Fruit fly (Drosophila melanogaster) whole organism, wandering third instar larva: ENCODE measurements around the gene Nca.

Experiments
- Abd-B ChIP-seq: fragments of >200 bp; optimal IDR thresholded peaks from 2 replicates; lab custom pipeline; 2017; ENCODE audit warnings: missing biosample characterization, missing genetic modification characterization
- CG32264 ChIP-seq: fragments of 200-800 bp; sonication (Bioruptor generic); optimal IDR thresholded peaks from 2 replicates; lab custom pipeline; 2016; ENCODE audit warnings: missing biosample characterization, missing genetic modification characterization
- CG9705 ChIP-seq: fragments of 200-800 bp; sonication (Bioruptor generic); optimal IDR thresholded peaks from 2 replicates; lab custom pipeline; 2018; ENCODE audit warnings: missing biosample characterization, mild to moderate bottlenecking, missing genetic modification characterization
- Dfd ChIP-seq: fragments of >200 bp; optimal IDR thresholded peaks from 2 replicates; lab custom pipeline; 2017; ENCODE audit warnings: missing biosample characterization, missing genetic modification characterization
- GATAd ChIP-seq: sonication (Bioruptor generic); optimal IDR thresholded peaks from 2 replicates; lab custom pipeline; 2016; ENCODE audit warnings: missing biosample characterization, missing genetic modification characterization
- HLH106 ChIP-seq: fragments of 200-800 bp; optimal IDR thresholded peaks from 3 replicates; lab custom pipeline; 2019; ENCODE audit warnings: missing biosample characterization, mild to moderate bottlenecking, missing genetic modification characterization, moderate library complexity
- Hnf4 ChIP-seq: fragments of 200-800 bp; sonication (Bioruptor generic); optimal IDR thresholded peaks from 2 replicates; lab custom pipeline; 2016; ENCODE audit warnings: missing biosample characterization, mild to moderate bottlenecking, missing genetic modification characterization
- Hr83 ChIP-seq: fragments of 200-300 bp; sonication (Bioruptor generic); optimal IDR thresholded peaks from 2 replicates; lab custom pipeline; 2016; ENCODE audit warnings: missing biosample characterization, mild to moderate bottlenecking, missing genetic modification characterization, moderate library complexity; ENCODE audit not compliant: poor library complexity, severe bottlenecking
- Jra ChIP-seq: sonication (Bioruptor generic); optimal IDR thresholded peaks from 2 replicates; lab custom pipeline; 2016; ENCODE audit warnings: missing biosample characterization, missing genetic modification characterization
- Mio ChIP-seq: sonication (Bioruptor generic); optimal IDR thresholded peaks from 2 replicates; lab custom pipeline; 2016; ENCODE audit warnings: missing biosample characterization, missing genetic modification characterization
- Myc ChIP-seq: fragments of >200 bp; optimal IDR thresholded peaks from 2 replicates; lab custom pipeline; 2017
- N ChIP-seq: fragments of >200 bp; optimal IDR thresholded peaks from 2 replicates; lab custom pipeline; 2018; ENCODE audit warnings: missing biosample characterization, missing external identifiers, missing genetic modification characterization
- Sp1 ChIP-seq: fragments of 200-800 bp; sonication (Bioruptor generic); optimal IDR thresholded peaks from 3 replicates; lab custom pipeline; 2019; ENCODE audit warnings: missing biosample characterization, mild to moderate bottlenecking, missing genetic modification characterization, moderate library complexity
- Vsx2 ChIP-seq: fragments of 200-300, 225-300 bp; sonication (Bioruptor generic); optimal IDR thresholded peaks from 2 replicates; lab custom pipeline; 2018; ENCODE audit warnings: missing biosample characterization, missing genetic modification characterization; ENCODE audit not compliant: partially characterized antibody
- br ChIP-seq: fragments of 200-800 bp; sonication (Bioruptor generic); optimal IDR thresholded peaks from 2 replicates; lab custom pipeline; 2016; ENCODE audit warnings: missing biosample characterization, missing genetic modification characterization
- brk ChIP-seq: fragments of 200-800 bp; sonication (Bioruptor generic); optimal IDR thresholded peaks from 2 replicates; lab custom pipeline; 2016; ENCODE audit warnings: missing biosample characterization, mild to moderate bottlenecking, missing genetic modification characterization
- dl ChIP-seq, 2 experiments: fragments of 175-275, 200-275 bp in 1 of 2; fragments of 200-275 bp in 1 of 2; sonication (Bioruptor generic); optimal IDR thresholded peaks; lab custom pipeline; 2018; ENCODE audit warnings: mild to moderate bottlenecking in 2 of 2, missing biosample characterization in 2 of 2, missing genetic modification characterization in 2 of 2, moderate library complexity in 2 of 2; ENCODE audit not compliant: partially characterized antibody in 2 of 2, insufficient read depth in 1 of 2
- dmrt93B ChIP-seq: fragments of 200-800 bp; sonication (Bioruptor generic); optimal IDR thresholded peaks from 2 replicates; lab custom pipeline; 2018; ENCODE audit warnings: missing biosample characterization, mild to moderate bottlenecking, missing genetic modification characterization
- dsf ChIP-seq: sonication (Bioruptor generic); optimal IDR thresholded peaks from 2 replicates; lab custom pipeline; 2016; ENCODE audit warnings: missing biosample characterization, missing genetic modification characterization, borderline replicate concordance
- ey ChIP-seq: fragments of 200-800 bp; sonication (Bioruptor generic); optimal IDR thresholded peaks from 2 replicates; lab custom pipeline; 2016; ENCODE audit warnings: missing biosample characterization, missing genetic modification characterization
- foxo ChIP-seq, 2 experiments: fragments of 200-800 bp; sonication (Bioruptor generic); optimal IDR thresholded peaks; 2 replicates in 1 of 2; 3 replicates in 1 of 2; lab custom pipeline; 2016 to 2017; ENCODE audit warnings: missing biosample characterization in 2 of 2, missing genetic modification characterization in 2 of 2
- fru ChIP-seq: fragments of 200-800 bp; sonication (Bioruptor generic); optimal IDR thresholded peaks from 3 replicates; lab custom pipeline; 2016; ENCODE audit warnings: missing biosample characterization, mild to moderate bottlenecking, missing genetic modification characterization
- h ChIP-seq: fragments of 200-800 bp; sonication (Bioruptor generic); optimal IDR thresholded peaks from 3 replicates; lab custom pipeline; 2016; ENCODE audit warnings: missing biosample characterization, mild to moderate bottlenecking, missing genetic modification characterization
- jim ChIP-seq: fragments of 175-275, 200-325 bp; sonication (Bioruptor generic); optimal IDR thresholded peaks from 2 replicates; lab custom pipeline; 2016; ENCODE audit warnings: missing biosample characterization, mild to moderate bottlenecking, missing genetic modification characterization
- lola ChIP-seq: fragments of >200 bp; optimal IDR thresholded peaks from 2 replicates; lab custom pipeline; 2017; ENCODE audit warnings: missing biosample characterization, missing genetic modification characterization
- pan ChIP-seq: fragments of >200 bp; optimal IDR thresholded peaks from 2 replicates; lab custom pipeline; 2017
- psq ChIP-seq: fragments of 200-800 bp; sonication (Bioruptor generic); optimal IDR thresholded peaks from 3 replicates; lab custom pipeline; 2017; ENCODE audit warnings: missing biosample characterization, mild to moderate bottlenecking, missing genetic modification characterization, moderate library complexity
- rgr ChIP-seq: fragments of 200-800 bp; sonication (Bioruptor generic); optimal IDR thresholded peaks from 3 replicates; lab custom pipeline; 2016; ENCODE audit warnings: missing biosample characterization, mild to moderate bottlenecking, missing genetic modification characterization
- sage ChIP-seq: fragments of 200-800 bp; sonication (Bioruptor generic); optimal IDR thresholded peaks from 2 replicates; lab custom pipeline; 2016; ENCODE audit warnings: missing biosample characterization, mild to moderate bottlenecking, missing genetic modification characterization
- sv ChIP-seq: fragments of 200-800 bp; sonication (Bioruptor generic); optimal IDR thresholded peaks from 3 replicates; lab custom pipeline; 2016; ENCODE audit warnings: missing biosample characterization, missing genetic modification characterization
- tai ChIP-seq: sonication (Bioruptor generic); optimal IDR thresholded peaks from 2 replicates; lab custom pipeline; 2016; ENCODE audit warnings: missing biosample characterization, missing genetic modification characterization
- woc ChIP-seq: sonication (Bioruptor generic); optimal IDR thresholded peaks from 2 replicates; lab custom pipeline; 2016; ENCODE audit warnings: missing biosample characterization, mild to moderate bottlenecking, missing genetic modification characterization

The Nca gene

DNA sequence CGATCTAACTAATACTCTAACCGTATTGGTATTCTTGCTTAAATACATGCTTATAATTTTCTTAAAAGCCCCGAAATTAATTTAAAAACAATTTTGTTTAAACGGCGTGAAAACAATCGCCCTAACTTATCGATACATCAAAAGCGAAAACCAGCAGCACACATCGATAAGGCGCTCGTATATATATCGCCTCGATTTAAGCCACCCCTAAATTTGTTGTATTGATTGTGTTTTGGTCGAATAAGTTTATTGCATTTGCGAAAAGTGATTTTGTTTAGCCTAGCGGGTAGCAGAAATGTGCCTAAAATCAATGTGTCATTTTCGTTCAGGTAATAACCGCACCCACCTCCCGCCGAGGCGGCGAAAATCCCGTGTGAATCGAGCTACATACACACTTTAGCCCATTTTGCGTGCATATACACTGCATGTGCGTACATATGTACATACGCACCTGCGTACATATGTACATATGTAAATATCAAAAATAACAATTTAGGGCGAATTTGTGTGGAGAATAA lies at the start of gene Nca, which contains the start of gene CG7646:
Nca (plus strand) TSS at position 174 of the 518 bp plus-strand sequence.
CG7646 (plus strand) TSS at position 174 of the 518 bp plus-strand sequence.
- TF ChIP-seq brk (GFP tag; lab: Kevin White, UChicago) (peak; percentile 30), Jra (peak; percentile 46), Hr83 (GFP tag; lab: Kevin White, UChicago) (peak; percentile 3), dl (GFP tag; optimal IDR thresholded peaks at IDR 0.05; lab: Kevin White, UChicago; ENCODE audit: insufficient read depth in 1 of 2, partially characterized antibody in 2 of 2) (no peak), h (peak; percentile 29), Abd-B (no peak), CG9705 (peak; percentile 22), tai (GFP tag; lab: Kevin White, UChicago) (peak; percentile 5), sage (no peak)

dm6 chr3L:19945469-19945868 lies 46.2 kb upstream of the Nca start:
- no peak for TF ChIP-seq dmrt93B (GFP tag; lab: Kevin White, UChicago)
- TF ChIP-seq Hnf4 (GFP tag; lab: Kevin White, UChicago), result no peak
- TF ChIP-seq lola (GFP tag; lab: Kevin White, UChicago), result no peak
- peak; percentile 3 for TF ChIP-seq rgr (GFP tag; lab: Kevin White, UChicago)
- no peak for TF ChIP-seq sage
- TF ChIP-seq, all 38 proteins: peak for 1

- TF ChIP-seq CG32264 (no peak), Vsx2 (no peak), Hr83 (GFP tag; lab: Kevin White, UChicago) (no peak), jim (GFP tag; lab: Kevin White, UChicago) (no peak), dsf (GFP tag; lab: Kevin White, UChicago) (no peak), Dfd (no peak), pan (lab: Kevin White, UChicago) (no peak), Jra (no peak), sage (no peak), fru (no peak), N (GFP tag; lab: Kevin White, UChicago) (no peak)
These were observed 40.7 kb upstream of the Nca start, which contains the start of gene CG32219 for dm6 chr3L:19951035-19951434. TSS of gene CG32219 (minus strand) at chr3L:19951135.

DNA sequence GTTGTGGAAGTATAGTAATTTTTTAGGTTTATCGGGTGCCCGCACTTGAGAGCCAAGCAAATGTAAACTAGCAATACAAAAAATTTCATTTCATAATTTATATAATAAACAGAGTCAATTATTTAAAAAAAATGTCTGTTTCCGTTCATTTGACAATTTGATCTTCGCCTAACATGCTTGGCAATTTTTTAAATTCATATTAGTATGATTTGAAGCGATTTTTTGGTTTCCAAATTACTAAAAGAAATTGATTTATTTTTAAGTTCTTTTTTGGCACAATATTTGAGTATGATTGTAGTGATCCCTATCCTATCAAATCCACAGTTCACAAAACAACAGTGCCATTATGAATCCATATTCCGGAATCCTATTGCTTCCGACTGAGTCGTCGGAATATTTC lies 39.8 kb upstream of the Nca start, which contains the start of gene CG34258:
CG34258 (minus strand) TSS at position 101 of the 400 bp plus-strand sequence.
- no peak for TF ChIP-seq Hnf4 (GFP tag; lab: Kevin White, UChicago)
- TF ChIP-seq br, result no peak
- no peak for TF ChIP-seq ey (GFP tag; lab: Kevin White, UChicago)
- TF ChIP-seq h, result no peak
- TF ChIP-seq GATAd (GFP tag; lab: Kevin White, UChicago), result no peak
- TF ChIP-seq lola (GFP tag; lab: Kevin White, UChicago), result no peak
- TF ChIP-seq Jra, result no peak
- TF ChIP-seq foxo (GFP tag; optimal IDR thresholded peaks at IDR 0.05; lab: Kevin White, UChicago), result no peak
- no peak for TF ChIP-seq sage
- no peak for TF ChIP-seq psq (GFP tag; lab: Kevin White, UChicago)
- no peak for TF ChIP-seq sv (GFP tag; lab: Kevin White, UChicago)
- TF ChIP-seq rgr (GFP tag; lab: Kevin White, UChicago), result no peak
- no peak for TF ChIP-seq CG32264
- TF ChIP-seq Mio (GFP tag; lab: Kevin White, UChicago), result no peak
- TF ChIP-seq Vsx2, result no peak
- TF ChIP-seq woc (GFP tag; lab: Kevin White, UChicago), result no peak
- TF ChIP-seq dsf (GFP tag; lab: Kevin White, UChicago), result no peak
- TF ChIP-seq N (GFP tag; lab: Kevin White, UChicago), result no peak

DNA sequence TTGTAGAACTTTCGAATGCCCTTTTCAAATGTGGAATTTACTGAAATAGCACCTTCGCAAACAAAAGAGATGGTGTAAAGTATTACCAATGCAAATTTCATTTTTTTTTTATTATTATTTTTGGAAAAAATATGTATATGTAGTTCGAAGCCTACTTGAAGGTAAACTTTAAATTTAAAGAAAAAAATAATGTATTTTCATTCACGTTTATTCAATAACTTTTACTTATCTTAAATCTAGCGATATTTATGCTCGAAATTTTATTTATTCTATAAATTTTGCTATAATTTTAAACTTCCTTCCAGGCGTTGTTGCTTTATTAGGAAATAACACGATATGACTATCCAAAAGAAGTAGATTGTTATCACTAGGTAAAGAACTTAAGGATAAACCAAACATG lies 39.0 kb upstream of the Nca start, which contains the start of gene CG33710:
CG33710 (minus strand) TSS at position 101 of the 400 bp plus-strand sequence.
- TF ChIP-seq Dfd, result no peak
- no peak for TF ChIP-seq Abd-B
- TF ChIP-seq rgr (GFP tag; lab: Kevin White, UChicago), result no peak
- no peak for TF ChIP-seq fru
- TF ChIP-seq Myc (lab: Kevin White, UChicago), result no peak
- no peak for TF ChIP-seq HLH106 (tag; lab: Kevin White, UChicago)
- TF ChIP-seq brk (GFP tag; lab: Kevin White, UChicago), result no peak
- TF ChIP-seq Sp1 (GFP tag; lab: Kevin White, UChicago), result no peak
